Worm (Caenorhabditis elegans): ENCODE results near the gene R13D11.4.

R13D11.4 gene

ce11 chrV:777285-777684, 33.3 kb upstream of the R13D11.4 start, which contains the start of gene R09E12.9:
Gene R09E12.9, plus strand, starts transcription at chrV:777600.
- TF ChIP-seq med-1 (GFP tag; optimal IDR thresholded peaks at IDR 0.05; ENCODE audit: insufficient read depth) (no peak), T22C8.4 (GFP tag; IDR thresholded peaks at IDR 0.05) (no peak), tab-1 (GFP tag; IDR thresholded peaks at IDR 0.05) (no peak), klf-2 (GFP tag; conservative IDR thresholded peaks at IDR 0.05) (no peak), cog-1 (tag; optimal IDR thresholded peaks at IDR 0.05) (no peak)

ce11 chrV:778339-778738, 32.3 kb upstream of the R13D11.4 start, which contains the start of gene srbc-59:
Gene srbc-59, plus strand, starts transcription at chrV:778639.
- TF ChIP-seq tab-1 (GFP tag; IDR thresholded peaks at IDR 0.05): no peak
- TF ChIP-seq flt-1 (GFP tag; IDR thresholded peaks at IDR 0.05): no peak
- no peak for TF ChIP-seq T22C8.4 (GFP tag; IDR thresholded peaks at IDR 0.05)
- no peak for TF ChIP-seq ref-1 (GFP tag; conservative IDR thresholded peaks at IDR 0.05)
- TF ChIP-seq med-1 (GFP tag; optimal IDR thresholded peaks at IDR 0.05; ENCODE audit: insufficient read depth): no peak
- no peak for TF ChIP-seq klf-2 (GFP tag; conservative IDR thresholded peaks at IDR 0.05)
- TF ChIP-seq ztf-23 (GFP tag; IDR thresholded peaks at IDR 0.05): no peak
- TF ChIP-seq ztf-29 (GFP tag; IDR thresholded peaks at IDR 0.05): no peak
- TF ChIP-seq cog-1 (tag; optimal IDR thresholded peaks at IDR 0.05): no peak

- TF ChIP-seq T22C8.4 (GFP tag; IDR thresholded peaks at IDR 0.05) (no peak), ref-1 (GFP tag; conservative IDR thresholded peaks at IDR 0.05) (no peak), klf-2 (GFP tag; conservative IDR thresholded peaks at IDR 0.05) (no peak), tab-1 (GFP tag; IDR thresholded peaks at IDR 0.05) (no peak), ztf-23 (GFP tag; IDR thresholded peaks at IDR 0.05) (no peak), ztf-29 (GFP tag; IDR thresholded peaks at IDR 0.05) (no peak), flt-1 (GFP tag; IDR thresholded peaks at IDR 0.05) (no peak), med-1 (GFP tag; optimal IDR thresholded peaks at IDR 0.05; ENCODE audit: insufficient read depth) (no peak), cog-1 (tag; optimal IDR thresholded peaks at IDR 0.05) (no peak)
Measured at ce11 chrV:779999-780398, 30.6 kb upstream of the R13D11.4 start, which contains the start of gene srbc-60. Gene srbc-60, plus strand, starts transcription at chrV:780299.

ce11 chrV:782432-782831, 28.2 kb upstream of the R13D11.4 start, which contains the start of gene srab-16:
Gene srab-16, plus strand, starts transcription at chrV:782732.
- TF ChIP-seq cog-1 (tag; optimal IDR thresholded peaks at IDR 0.05) (no peak), ztf-23 (GFP tag; IDR thresholded peaks at IDR 0.05) (no peak), med-1 (GFP tag; optimal IDR thresholded peaks at IDR 0.05; ENCODE audit: insufficient read depth) (no peak), tab-1 (GFP tag; IDR thresholded peaks at IDR 0.05) (no peak), ztf-29 (GFP tag; IDR thresholded peaks at IDR 0.05) (no peak), klf-2 (GFP tag; conservative IDR thresholded peaks at IDR 0.05) (no peak), ref-1 (GFP tag; conservative IDR thresholded peaks at IDR 0.05) (no peak), T22C8.4 (GFP tag; IDR thresholded peaks at IDR 0.05) (no peak), flt-1 (GFP tag; IDR thresholded peaks at IDR 0.05) (no peak)

- TF ChIP-seq cog-1 (tag; optimal IDR thresholded peaks at IDR 0.05) (no peak), klf-2 (GFP tag; conservative IDR thresholded peaks at IDR 0.05) (no peak)
Measured at ce11 chrV:794092-794491, 16.5 kb upstream of the R13D11.4 start.

- TF ChIP-seq T22C8.4 (GFP tag; IDR thresholded peaks at IDR 0.05) (no peak), tab-1 (GFP tag; IDR thresholded peaks at IDR 0.05) (no peak), ztf-23 (GFP tag; IDR thresholded peaks at IDR 0.05) (no peak), cog-1 (tag; optimal IDR thresholded peaks at IDR 0.05) (no peak), ref-1 (GFP tag; conservative IDR thresholded peaks at IDR 0.05) (no peak), flt-1 (GFP tag; IDR thresholded peaks at IDR 0.05) (no peak), klf-2 (GFP tag; conservative IDR thresholded peaks at IDR 0.05) (no peak), med-1 (GFP tag; optimal IDR thresholded peaks at IDR 0.05; ENCODE audit: insufficient read depth) (no peak), ztf-29 (GFP tag; IDR thresholded peaks at IDR 0.05) (no peak)
Measured at ce11 chrV:797241-797640, 13.4 kb upstream of the R13D11.4 start.

ce11 chrV:800271-800670, 10.3 kb upstream of the R13D11.4 start:
- TF ChIP-seq T22C8.4 (GFP tag; IDR thresholded peaks at IDR 0.05): no peak
- no peak for TF ChIP-seq flt-1 (GFP tag; IDR thresholded peaks at IDR 0.05)
- no peak for TF ChIP-seq cog-1 (tag; optimal IDR thresholded peaks at IDR 0.05)
- no peak for TF ChIP-seq ztf-29 (GFP tag; IDR thresholded peaks at IDR 0.05)
- TF ChIP-seq ztf-23 (GFP tag; IDR thresholded peaks at IDR 0.05): no peak
- TF ChIP-seq klf-2 (GFP tag; conservative IDR thresholded peaks at IDR 0.05): no peak
- no peak for TF ChIP-seq ref-1 (GFP tag; conservative IDR thresholded peaks at IDR 0.05)
- no peak for TF ChIP-seq tab-1 (GFP tag; IDR thresholded peaks at IDR 0.05)
- TF ChIP-seq med-1 (GFP tag; optimal IDR thresholded peaks at IDR 0.05; ENCODE audit: insufficient read depth): no peak

ce11 chrV:801555-802060, 9.0 kb upstream of the R13D11.4 start:
- TF ChIP-seq tab-1 (GFP tag; IDR thresholded peaks at IDR 0.05): no peak
- TF ChIP-seq T22C8.4 (GFP tag; IDR thresholded peaks at IDR 0.05): no peak
- no peak for TF ChIP-seq ztf-23 (GFP tag; IDR thresholded peaks at IDR 0.05)
- TF ChIP-seq klf-2 (GFP tag; conservative IDR thresholded peaks at IDR 0.05): no peak
- no peak for TF ChIP-seq med-1 (GFP tag; optimal IDR thresholded peaks at IDR 0.05; ENCODE audit: insufficient read depth)
- TF ChIP-seq ztf-29 (GFP tag; IDR thresholded peaks at IDR 0.05): no peak
- no peak for TF ChIP-seq ref-1 (GFP tag; conservative IDR thresholded peaks at IDR 0.05)
- no peak for TF ChIP-seq cog-1 (tag; optimal IDR thresholded peaks at IDR 0.05)
- TF ChIP-seq flt-1 (GFP tag; IDR thresholded peaks at IDR 0.05): no peak

- TF ChIP-seq cog-1 (tag; optimal IDR thresholded peaks at IDR 0.05): no peak
- TF ChIP-seq ztf-29 (GFP tag; IDR thresholded peaks at IDR 0.05): no peak
- no peak for TF ChIP-seq tab-1 (GFP tag; IDR thresholded peaks at IDR 0.05)
- no peak for TF ChIP-seq med-1 (GFP tag; optimal IDR thresholded peaks at IDR 0.05; ENCODE audit: insufficient read depth)
- TF ChIP-seq ztf-23 (GFP tag; IDR thresholded peaks at IDR 0.05): no peak
- no peak for TF ChIP-seq T22C8.4 (GFP tag; IDR thresholded peaks at IDR 0.05)
- TF ChIP-seq flt-1 (GFP tag; IDR thresholded peaks at IDR 0.05): no peak
- TF ChIP-seq ref-1 (GFP tag; conservative IDR thresholded peaks at IDR 0.05): no peak
- no peak for TF ChIP-seq klf-2 (GFP tag; conservative IDR thresholded peaks at IDR 0.05)
Measured at ce11 chrV:802726-803125, 7.9 kb upstream of the R13D11.4 start.

ce11 chrV:803472-803871, 7.1 kb upstream of the R13D11.4 start:
- no peak for TF ChIP-seq cog-1 (tag; optimal IDR thresholded peaks at IDR 0.05)
- no peak for TF ChIP-seq ztf-23 (GFP tag; IDR thresholded peaks at IDR 0.05)
- no peak for TF ChIP-seq tab-1 (GFP tag; IDR thresholded peaks at IDR 0.05)
- no peak for TF ChIP-seq flt-1 (GFP tag; IDR thresholded peaks at IDR 0.05)
- TF ChIP-seq klf-2 (GFP tag; conservative IDR thresholded peaks at IDR 0.05): no peak
- no peak for TF ChIP-seq T22C8.4 (GFP tag; IDR thresholded peaks at IDR 0.05)
- no peak for TF ChIP-seq ztf-29 (GFP tag; IDR thresholded peaks at IDR 0.05)
- no peak for TF ChIP-seq med-1 (GFP tag; optimal IDR thresholded peaks at IDR 0.05; ENCODE audit: insufficient read depth)
- no peak for TF ChIP-seq ref-1 (GFP tag; conservative IDR thresholded peaks at IDR 0.05)

Data from whole organism, midembryonic.